Worm (Caenorhabditis elegans) whole organism, early embryonic: Measurements from ENCODE around the gene vps-18.

Experiments
- F13C5.2 ChIP-seq: sonication (generic microtip); optimal IDR thresholded peaks from 2 replicates; lab custom pipeline; 2017; ENCODE audit warnings: mild to moderate bottlenecking, missing genetic modification characterization, inconsistent platforms, missing compliant biosample characterization
- aly-1 ChIP-seq: sonication (generic microtip); optimal IDR thresholded peaks from 2 replicates; lab custom pipeline; 2016; ENCODE audit warnings: missing genetic modification characterization, missing compliant biosample characterization
- ama-1 ChIP-seq: fragments of 150-350 bp; optimal IDR thresholded peaks from 2 replicates; lab custom pipeline; 2014
- ceh-13 ChIP-seq: fragments of 200-800 bp; sonication (Bioruptor generic); optimal IDR thresholded peaks from 2 replicates; lab custom pipeline; 2018; ENCODE audit warnings: mild to moderate bottlenecking, missing genetic modification characterization, missing compliant biosample characterization
- ets-7 ChIP-seq: sonication (generic microtip); optimal IDR thresholded peaks from 2 replicates; lab custom pipeline; 2016; ENCODE audit warnings: missing genotype, missing genetic modification characterization, missing compliant biosample characterization
- flt-1 ChIP-seq: fragments of 200-800 bp; sonication (Bioruptor generic); IDR thresholded peaks from 2 replicates; pipeline ENCODE4 v1.3.6; 2022; ENCODE audit warnings: missing genetic modification characterization, missing compliant biosample characterization
- hmg-4 ChIP-seq: fragments of 200-800 bp; sonication (Bioruptor generic); optimal IDR thresholded peaks from 2 replicates; lab custom pipeline; 2018; ENCODE audit warnings: mild to moderate bottlenecking, missing genetic modification characterization, missing compliant biosample characterization
- hnd-1 ChIP-seq: sonication (generic microtip); optimal IDR thresholded peaks from 2 replicates; lab custom pipeline; 2016; ENCODE audit warnings: missing genetic modification characterization, missing compliant biosample characterization
- pes-1 ChIP-seq: fragments of 200-800 bp; sonication (Bioruptor generic); IDR thresholded peaks from 2 replicates; pipeline ENCODE4 v1.3.6; 2022; ENCODE audit warnings: missing genetic modification reagents, missing genetic modification characterization, missing compliant biosample characterization
- scrt-1 ChIP-seq: fragments of 200-800 bp; sonication (Bioruptor generic); IDR thresholded peaks from 2 replicates; pipeline ENCODE4 v1.3.6; 2022; ENCODE audit warnings: missing genetic modification characterization, missing compliant biosample characterization
- sea-1 ChIP-seq: fragments of 200-800 bp; sonication (Bioruptor generic); conservative IDR thresholded peaks from 2 replicates; pipeline ENCODE4 v1.3.6; 2022; ENCODE audit warnings: missing genetic modification characterization, missing compliant biosample characterization
- tbx-37 ChIP-seq: fragments of 200-800 bp; sonication (Bioruptor generic); conservative IDR thresholded peaks from 2 replicates; pipeline ENCODE4 v1.3.6; 2022; ENCODE audit warnings: missing genetic modification reagents, missing genetic modification characterization, missing compliant biosample characterization
- tra-4 ChIP-seq: sonication (generic microtip); optimal IDR thresholded peaks from 2 replicates; lab custom pipeline; 2017; ENCODE audit warnings: missing genetic modification characterization, missing compliant biosample characterization

DNA sequence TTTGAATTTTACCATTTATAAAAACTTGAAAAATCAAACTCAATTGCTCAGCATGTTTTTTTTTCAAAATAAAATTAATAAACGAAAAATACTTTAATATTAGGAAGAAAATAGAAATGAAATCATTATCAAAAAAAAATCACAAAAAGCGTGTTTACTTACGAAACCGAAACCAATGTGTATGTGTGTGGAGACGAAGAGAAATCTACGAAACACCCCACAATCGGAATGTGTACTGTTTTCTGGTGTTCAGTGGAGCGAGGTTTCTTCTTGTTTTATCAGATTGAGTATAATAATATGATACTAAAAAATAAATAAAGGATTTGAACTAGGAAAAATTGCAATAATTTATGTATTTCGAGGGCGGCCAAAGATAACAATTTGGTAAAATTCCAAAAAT is 46.7 kb downstream of the vps-18 start:
- TF ChIP-seq ama-1 (lab: Kevin White, UChicago) (no peak), F13C5.2 (tag; lab: Kevin White, UChicago) (no peak), hmg-4 (GFP tag; lab: Kevin White, UChicago) (no peak), flt-1 (GFP tag; lab: Robert Waterston, UW) (no peak), pes-1 (GFP tag; lab: Robert Waterston, UW) (no peak), sea-1 (GFP tag; lab: Robert Waterston, UW) (no peak), ceh-13 (GFP tag; lab: Kevin White, UChicago) (no peak), ets-7 (no peak), hnd-1 (tag; lab: Kevin White, UChicago) (no peak), tra-4 (tag; lab: Kevin White, UChicago) (no peak), scrt-1 (GFP tag; lab: Robert Waterston, UW) (no peak), aly-1 (no peak), tbx-37 (GFP tag; lab: Robert Waterston, UW) (no peak)
